Worm (Caenorhabditis elegans) whole organism, L3 larva: ENCODE measurements around the gene alh-8.

Experiments used
- ZK546.5 ChIP-seq: sonication (generic microtip); optimal IDR thresholded peaks from 2 replicates; lab custom pipeline; 2017; ENCODE audit warnings: missing biosample characterization, missing genetic modification characterization
- ceh-28 ChIP-seq: fragments of 150-350 bp; optimal IDR thresholded peaks from 2 replicates; lab custom pipeline; 2014; ENCODE audit warnings: missing biosample characterization, missing genetic modification reagents, missing genetic modification characterization
- ceh-82 ChIP-seq: fragments of 150-350 bp; optimal IDR thresholded peaks from 2 replicates; lab custom pipeline; 2014; ENCODE audit warnings: missing biosample characterization, missing genetic modification characterization
- egl-27 ChIP-seq: sonication (generic microtip); optimal IDR thresholded peaks from 4 replicates; lab custom pipeline; 2017; ENCODE audit warnings: missing biosample characterization, missing genetic modification reagents, missing genetic modification characterization
- elt-1 ChIP-seq: fragments of 150-350 bp; optimal IDR thresholded peaks from 2 replicates; lab custom pipeline; 2014; ENCODE audit warnings: missing biosample characterization, missing genetic modification characterization
- elt-3 ChIP-seq, 3 experiments: fragments of 150-350 bp in 1 of 3; sonication (generic microtip) in 2 of 3; optimal IDR thresholded peaks; 2 replicates in 2 of 3; 4 replicates in 1 of 3; lab custom pipeline; 2014 to 2017; ENCODE audit warnings: missing biosample characterization in 3 of 3, missing genetic modification characterization in 3 of 3
- eor-1 ChIP-seq, 2 experiments: fragments of 150-350 bp; optimal IDR thresholded peaks; 2 replicates each; lab custom pipeline; 2014 to 2018; ENCODE audit warnings: missing biosample characterization in 2 of 2, missing genetic modification characterization in 2 of 2
- fos-1 ChIP-seq: fragments of 150-350 bp; optimal IDR thresholded peaks from 2 replicates; lab custom pipeline; 2014; ENCODE audit warnings: missing biosample characterization, missing genetic modification characterization
- lin-15B ChIP-seq: fragments of 150-350 bp; optimal IDR thresholded peaks from 2 replicates; lab custom pipeline; 2014; ENCODE audit warnings: missing biosample characterization, missing genetic modification characterization
- nfya-1 ChIP-seq: sonication (generic microtip); optimal IDR thresholded peaks from 2 replicates; lab custom pipeline; 2017; ENCODE audit warnings: missing genetic modification characterization, mild to moderate bottlenecking, missing compliant biosample characterization, antibody characterized with exemption, moderate library complexity; ENCODE audit not compliant: insufficient read depth
- pha-4 ChIP-seq: fragments of 150-350 bp; optimal IDR thresholded peaks from 2 replicates; lab custom pipeline; 2014; ENCODE audit warnings: missing biosample characterization, missing genetic modification reagents, missing genetic modification characterization
- skn-1 ChIP-seq: fragments of 150-350 bp; optimal IDR thresholded peaks from 2 replicates; lab custom pipeline; 2014; ENCODE audit warnings: missing biosample characterization, missing genetic modification characterization
- unc-62 ChIP-seq: fragments of 150-350 bp; sonication (generic microtip); optimal IDR thresholded peaks from 4 replicates; lab custom pipeline; 2014; ENCODE audit warnings: missing biosample characterization, missing genetic modification reagents, missing genetic modification characterization
- ztf-4 ChIP-seq: fragments of 150-350 bp; optimal IDR thresholded peaks from 2 replicates; lab custom pipeline; 2014; ENCODE audit warnings: missing biosample characterization, missing genetic modification characterization

ce11 chrII:11720102-11720501 lies 8.8 kb upstream of the alh-8 start, which contains the start of gene F13D12.3:
- TF ChIP-seq pha-4 (tag; lab: Kevin White, UChicago) (no peak), ztf-4 (tag; lab: Kevin White, UChicago) (no peak), lin-15B (tag; lab: Kevin White, UChicago) (no peak), skn-1 (tag; lab: Kevin White, UChicago) (no peak), elt-3 (tag; optimal IDR thresholded peaks at IDR 0.05; lab: Kevin White, UChicago) (no peak), fos-1 (tag; lab: Kevin White, UChicago) (no peak), nfya-1 (tag; lab: Kevin White, UChicago) (no peak), ceh-82 (tag; lab: Kevin White, UChicago) (no peak), ZK546.5 (tag; lab: Kevin White, UChicago) (no peak), unc-62 (GFP tag; lab: Kevin White, UChicago) (no peak), ceh-28 (tag; lab: Kevin White, UChicago) (no peak), eor-1 (tag; optimal IDR thresholded peaks at IDR 0.05; lab: Kevin White, UChicago) (no peak), egl-27 (no peak), elt-1 (tag; lab: Kevin White, UChicago) (no peak)
